Worm (Caenorhabditis elegans) whole organism, dauer: Measurements from ENCODE around the gene Y44A6C.1.

ENCODE experiments used
- unc-62 ChIP-seq: sonication (generic microtip); optimal IDR thresholded peaks from 2 replicates; lab custom pipeline; 2017; ENCODE audit warnings: missing biosample characterization, missing genetic modification reagents, missing genetic modification characterization

Gene Y44A6C.1

ce11 chrV:20713620-20714019, at the start of gene Y44A6C.1:
Gene Y44A6C.1, plus strand, starts transcription at chrV:20713920.
- no peak for TF ChIP-seq unc-62 (GFP tag; lab: Kevin White, UChicago)

ce11 chrV:20664930-20665329, 48.8 kb upstream of the Y44A6C.1 start:
- no peak for TF ChIP-seq unc-62 (GFP tag; lab: Kevin White, UChicago)

ce11 chrV:20666905-20667304, 46.8 kb upstream of the Y44A6C.1 start, which contains the start of gene mlt-11:
Gene mlt-11, plus strand, starts transcription at chrV:20667205.
- no peak for TF ChIP-seq unc-62 (GFP tag; lab: Kevin White, UChicago)

ce11 chrV:20670625-20671024, 43.1 kb upstream of the Y44A6C.1 start:
- no peak for TF ChIP-seq unc-62 (GFP tag; lab: Kevin White, UChicago)

- no peak for TF ChIP-seq unc-62 (GFP tag; lab: Kevin White, UChicago)
These were observed 33.5 kb upstream of the Y44A6C.1 start for ce11 chrV:20680189-20680588.

- no peak for TF ChIP-seq unc-62 (GFP tag; lab: Kevin White, UChicago)
These were observed 32.6 kb upstream of the Y44A6C.1 start, which contains the start of gene srsx-35 for ce11 chrV:20681120-20681519. Gene srsx-35, plus strand, starts transcription at chrV:20681420.

- TF ChIP-seq unc-62 (GFP tag; lab: Kevin White, UChicago) = no peak
These were observed 31.9 kb upstream of the Y44A6C.1 start for ce11 chrV:20681824-20682223.

- no peak for TF ChIP-seq unc-62 (GFP tag; lab: Kevin White, UChicago)
These were observed 31.4 kb upstream of the Y44A6C.1 start for ce11 chrV:20682309-20682708.

ce11 chrV:20685383-20685782, 28.3 kb upstream of the Y44A6C.1 start, which contains the start of gene klf-2:
Gene klf-2, plus strand, starts transcription at chrV:20685683.
- TF ChIP-seq unc-62 (GFP tag; lab: Kevin White, UChicago) = no peak

- TF ChIP-seq unc-62 (GFP tag; lab: Kevin White, UChicago) = no peak
These were observed 24.2 kb upstream of the Y44A6C.1 start, which contains the start of gene F53F8.3 for ce11 chrV:20689481-20690039. Gene F53F8.3, minus strand, starts transcription at chrV:20689531.

- no peak for TF ChIP-seq unc-62 (GFP tag; lab: Kevin White, UChicago)
These were observed 22.1 kb upstream of the Y44A6C.1 start, which contains the start of gene F53F8.4 for ce11 chrV:20691585-20691984. Gene F53F8.4, minus strand, starts transcription at chrV:20691685.

- no peak for TF ChIP-seq unc-62 (GFP tag; lab: Kevin White, UChicago)
These were observed 20.8 kb upstream of the Y44A6C.1 start for ce11 chrV:20692903-20693302.

- TF ChIP-seq unc-62 (GFP tag; lab: Kevin White, UChicago) = no peak
These were observed 19.8 kb upstream of the Y44A6C.1 start for ce11 chrV:20693968-20694367.

ce11 chrV:20698266-20698665, 15.5 kb upstream of the Y44A6C.1 start, which contains the start of gene F53F8.7:
Gene F53F8.7, minus strand, starts transcription at chrV:20698366.
- TF ChIP-seq unc-62 (GFP tag; lab: Kevin White, UChicago) = no peak

- TF ChIP-seq unc-62 (GFP tag; lab: Kevin White, UChicago) = no peak
These were observed 9.6 kb upstream of the Y44A6C.1 start, which contains the start of the genes F53F8.5 and F53F8.6 for ce11 chrV:20703998-20704572. Gene F53F8.5, minus strand, starts transcription at chrV:20704049. Gene F53F8.6, plus strand, starts transcription at chrV:20704227.

- TF ChIP-seq unc-62 (GFP tag; lab: Kevin White, UChicago) = no peak
These were observed 3.6 kb upstream of the Y44A6C.1 start for ce11 chrV:20710156-20710555.

- TF ChIP-seq unc-62 (GFP tag; lab: Kevin White, UChicago) = no peak
These were observed 3.1 kb upstream of the Y44A6C.1 start for ce11 chrV:20710642-20711041.
